Worm (Caenorhabditis elegans) whole organism, mixed stage, embryonic: ENCODE measurements around the gene Y66D12A.8.

Source experiments
- elt-3 ChIP-seq: fragments of 150-350 bp; optimal IDR thresholded peaks from 2 replicates; lab custom pipeline; 2014; ENCODE audit warnings: missing biosample characterization, missing genetic modification characterization
- lin-13 ChIP-seq: fragments of 150-350 bp; optimal IDR thresholded peaks from 2 replicates; lab custom pipeline; 2014; ENCODE audit warnings: missing biosample characterization, missing genetic modification characterization
- unc-62 ChIP-seq: fragments of 150-350 bp; optimal IDR thresholded peaks from 2 replicates; lab custom pipeline; 2014; ENCODE audit warnings: missing biosample characterization, missing genetic modification reagents, missing genetic modification characterization
- ztf-11 ChIP-seq: fragments of 150-350 bp; optimal IDR thresholded peaks from 2 replicates; lab custom pipeline; 2014; ENCODE audit warnings: missing biosample characterization, missing genetic modification characterization

DNA sequence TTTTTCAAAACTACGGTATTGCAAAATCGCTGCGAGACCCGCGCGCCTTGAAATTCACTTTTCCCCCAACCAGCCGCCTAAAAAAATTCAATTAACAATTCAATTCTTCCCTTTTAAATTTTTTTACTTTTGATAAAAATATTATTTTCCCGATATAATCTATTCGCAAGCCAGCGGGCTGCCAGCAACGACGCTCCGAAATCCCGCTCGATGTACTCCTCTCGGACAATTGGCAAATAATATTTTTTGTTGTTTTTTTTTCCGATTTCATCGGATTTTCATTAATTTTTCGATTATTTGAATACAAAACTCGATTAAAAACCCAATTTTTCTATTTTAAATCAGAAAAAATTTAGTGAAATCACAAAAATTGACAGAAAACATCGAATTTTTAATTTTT is 41.8 kb downstream of the Y66D12A.8 start:
- TF ChIP-seq elt-3 (no peak), lin-13 (tag; lab: Kevin White, UChicago) (no peak), unc-62 (GFP tag; lab: Kevin White, UChicago) (no peak), ztf-11 (no peak)
